Fruit fly (Drosophila melanogaster): ENCODE measurements around the gene Atg3.

The Atg3 gene

DNA sequence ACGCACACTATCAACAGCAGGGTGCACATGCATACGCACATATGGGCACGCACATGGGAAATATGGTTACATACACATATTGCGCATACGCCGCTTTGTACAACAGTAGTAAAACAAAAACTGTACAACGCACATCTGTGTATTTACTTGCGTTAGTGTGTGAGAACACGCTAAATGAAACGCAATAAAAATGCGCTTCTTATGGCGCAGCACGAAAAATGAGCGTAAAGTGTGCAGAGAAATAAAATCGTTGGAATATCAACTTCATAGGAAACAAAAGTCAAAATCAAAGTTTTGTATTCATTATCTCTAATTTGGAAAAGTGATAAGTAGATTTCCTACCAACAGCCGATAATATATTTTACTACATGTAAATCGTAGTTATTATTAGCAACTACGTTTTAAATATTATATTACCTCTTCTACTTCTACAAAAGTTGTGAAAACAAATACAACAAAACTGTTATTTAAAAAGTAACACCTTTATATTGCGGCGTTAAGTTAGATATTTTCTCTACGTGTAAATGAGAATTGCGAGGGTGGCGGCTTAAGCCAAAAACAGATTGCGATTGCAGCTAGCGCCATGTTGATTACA, 7.9 kb downstream of the Atg3 start (continued):
- no peak for TF ChIP-seq zen (tag; optimal IDR thresholded peaks at IDR 0.05)
- TF ChIP-seq dpn (GFP tag; optimal IDR thresholded peaks at IDR 0.05): peak; percentile 6 to 11
- peak; percentile 19 for TF ChIP-seq CG2120 (GFP tag; optimal IDR thresholded peaks at IDR 0.05)
- TF ChIP-seq Hr78 (GFP tag; optimal IDR thresholded peaks at IDR 0.05): no peak
- TF ChIP-seq gsb-n (tag; optimal IDR thresholded peaks at IDR 0.05): peak; percentile 9
- no peak for TF ChIP-seq CG9932 (GFP tag; IDR thresholded peaks at IDR 0.05)
- TF ChIP-seq CG7839 (tag; optimal IDR thresholded peaks at IDR 0.05): peak; percentile 60
- TF ChIP-seq CG12769 (tag; optimal IDR thresholded peaks at IDR 0.05): no peak
- TF ChIP-seq CG17359 (tag; optimal IDR thresholded peaks at IDR 0.05): peak; percentile 77
- peak; percentile 76 for TF ChIP-seq nmo (GFP tag; optimal IDR thresholded peaks at IDR 0.05)
- no peak for TF ChIP-seq unc-4 (GFP tag; IDR thresholded peaks at IDR 0.05; ENCODE audit: partially characterized antibody)
- TF ChIP-seq CG13624 (GFP tag; optimal IDR thresholded peaks at IDR 0.05): peak; percentile 57
- peak; percentile 57 for TF ChIP-seq Meics (GFP tag; optimal IDR thresholded peaks at IDR 0.05)
- TF ChIP-seq CG17328 (GFP tag; IDR thresholded peaks at IDR 0.05): no peak
- no peak for TF ChIP-seq CG8290 (GFP tag; optimal IDR thresholded peaks at IDR 0.05)
- TF ChIP-seq CG8290 (tag; optimal IDR thresholded peaks at IDR 0.05): no peak
- no peak for TF ChIP-seq eyg (GFP tag; optimal IDR thresholded peaks at IDR 0.05)
- TF ChIP-seq gfzf (GFP tag; optimal IDR thresholded peaks at IDR 0.05): no peak
- TF ChIP-seq Jarid2 (GFP tag; optimal IDR thresholded peaks at IDR 0.05): peak; percentile 2
- peak; percentile 10 for TF ChIP-seq salm (tag; optimal IDR thresholded peaks at IDR 0.05)
- no peak for TF ChIP-seq p53 (GFP tag; optimal IDR thresholded peaks at IDR 0.05)
- peak; percentile 70 for TF ChIP-seq CG8924 (tag; optimal IDR thresholded peaks at IDR 0.05)
- TF ChIP-seq Drgx (GFP tag; IDR thresholded peaks at IDR 0.05): peak; percentile 87
- no peak for TF ChIP-seq CG14860 (GFP tag; IDR thresholded peaks at IDR 0.05; ENCODE audit: partially characterized antibody)
- TF ChIP-seq chn (GFP tag; optimal IDR thresholded peaks at IDR 0.05): peak; percentile 15
- TF ChIP-seq sens (GFP tag): peak; percentile 89
- TF ChIP-seq crp (GFP tag; optimal IDR thresholded peaks at IDR 0.05): peak in 1 of 2 experiments; percentile 1
- TF ChIP-seq CG16779 (GFP tag; IDR thresholded peaks at IDR 0.05): no peak
- no peak; the same call in 1 of the 2 replicates for TF ChIP-seq ara (GFP tag; IDR thresholded peaks at IDR 0.05)
- peak; percentile 64 for TF ChIP-seq HLH3B (GFP tag; IDR thresholded peaks at IDR 0.05)
- peak; percentile 73 for TF ChIP-seq CG18262 (tag; optimal IDR thresholded peaks at IDR 0.05)
- peak; percentile 5 for TF ChIP-seq CTCF (GFP tag; optimal IDR thresholded peaks at IDR 0.05)
- peak; percentile 87 for TF ChIP-seq Sox102F (GFP tag; optimal IDR thresholded peaks at IDR 0.05)
- TF ChIP-seq Fer1 (GFP tag; optimal IDR thresholded peaks at IDR 0.05): peak; percentile 42
- 0 out of 2 replicates have a peak, but pooled peaks have one; percentile 14 for TF ChIP-seq vvl (GFP tag; IDR thresholded peaks at IDR 0.05)
- no peak for TF ChIP-seq CG13296 (GFP tag; optimal IDR thresholded peaks at IDR 0.05)
- TF ChIP-seq slou (GFP tag; optimal IDR thresholded peaks at IDR 0.05): no peak
- no peak for TF ChIP-seq inv (GFP tag; IDR thresholded peaks at IDR 0.05; ENCODE audit: partially characterized antibody)
- peak; percentile 53; the same call in 2 of the 3 replicates for TF ChIP-seq B-H1 (GFP tag; IDR thresholded peaks at IDR 0.05)
- TF ChIP-seq H15 (GFP tag; IDR thresholded peaks at IDR 0.05): no peak
- TF ChIP-seq CG7928 (GFP tag; optimal IDR thresholded peaks at IDR 0.05): no peak
- no peak for TF ChIP-seq CG30020 (tag; optimal IDR thresholded peaks at IDR 0.05)
- TF ChIP-seq Blimp-1 (GFP tag; optimal IDR thresholded peaks at IDR 0.05): peak; percentile 37
- TF ChIP-seq CG2678 (tag; optimal IDR thresholded peaks at IDR 0.05): peak; percentile 78
- TF ChIP-seq az2 (GFP tag; optimal IDR thresholded peaks at IDR 0.05): peak; percentile 51
- no peak for TF ChIP-seq sc (optimal IDR thresholded peaks at IDR 0.05)
- peak; percentile 52 for TF ChIP-seq sc (GFP tag; optimal IDR thresholded peaks at IDR 0.05)
- TF ChIP-seq Aef1 (GFP tag; IDR thresholded peaks at IDR 0.05): 0 out of 3 replicates have a peak, but pooled peaks have one; percentile 24
- TF ChIP-seq CG14441 (GFP tag; IDR thresholded peaks at IDR 0.05): 0 out of 2 replicates have a peak, but pooled peaks have one; percentile 17
- no peak for TF ChIP-seq nerfin-2 (GFP tag; IDR thresholded peaks at IDR 0.05; ENCODE audit: partially characterized antibody)

All from whole organism, embryonic.